Fruit fly (Drosophila melanogaster) whole organism, embryonic: ENCODE data around the gene BORCS5.
A peak's percentile ranks its signal among the peaks of the same experiment; 100 is the strongest.

ENCODE experiments used
- Ada2b ChIP-seq: fragments of 200-800 bp; sonication (Bioruptor generic); IDR thresholded peaks from 2 replicates; pipeline ENCODE4 v1.3.6; 2022; ENCODE audit warnings: missing biosample characterization, missing genetic modification characterization
- Aef1 ChIP-seq: fragments of 200-800 bp; sonication (Bioruptor generic); IDR thresholded peaks from 3 replicates; pipeline ENCODE4 v1.3.6; 2022; ENCODE audit warnings: missing biosample characterization, missing genetic modification characterization
- CG1024 ChIP-seq: fragments of 200-800 bp; sonication (Bioruptor generic); IDR thresholded peaks from 2 replicates; pipeline ENCODE4 v1.3.6; 2022; ENCODE audit warnings: missing biosample characterization, missing genetic modification characterization
- CG11695 ChIP-seq: fragments of 200-800 bp; sonication (Bioruptor generic); IDR thresholded peaks from 3 replicates; pipeline ENCODE4 v1.3.6; 2022; ENCODE audit warnings: missing biosample characterization, missing genetic modification characterization
- CG12219 ChIP-seq: fragments of 200-800 bp; sonication (Bioruptor generic); optimal IDR thresholded peaks from 3 replicates; lab custom pipeline; 2018; ENCODE audit warnings: missing biosample characterization, mild to moderate bottlenecking, missing genetic modification characterization
- CG1233 ChIP-seq: fragments of 200-800 bp; sonication (Bioruptor generic); optimal IDR thresholded peaks from 4 replicates; lab custom pipeline; 2018; ENCODE audit warnings: missing biosample characterization, mild to moderate bottlenecking, missing genetic modification characterization
- CG12769 ChIP-seq: fragments of 200-800 bp; sonication (Bioruptor generic); optimal IDR thresholded peaks from 2 replicates; lab custom pipeline; 2019; ENCODE audit warnings: missing biosample characterization, mild to moderate bottlenecking, missing genetic modification characterization, moderate library complexity
- CG18011 ChIP-seq: fragments of 200-800 bp; sonication (Bioruptor generic); optimal IDR thresholded peaks from 2 replicates; lab custom pipeline; 2017; ENCODE audit warnings: missing biosample characterization, missing genetic modification characterization, mild to moderate bottlenecking, moderate library complexity, missing genotype
- CG2129 ChIP-seq: fragments of 200-800 bp; sonication (Bioruptor generic); IDR thresholded peaks from 2 replicates; pipeline ENCODE4 v1.3.6; 2022; ENCODE audit warnings: missing biosample characterization, missing genetic modification characterization; ENCODE audit not compliant: partially characterized antibody
- CG31441 ChIP-seq: fragments of 200-800 bp; sonication (Bioruptor generic); IDR thresholded peaks from 2 replicates; pipeline ENCODE4 v1.3.6; 2022; ENCODE audit warnings: missing biosample characterization, missing genetic modification characterization
- CG32532 ChIP-seq: fragments of 200-800 bp; sonication (Bioruptor generic); IDR thresholded peaks from 2 replicates; pipeline ENCODE4 v1.3.6; 2022; ENCODE audit warnings: missing biosample characterization, missing genetic modification characterization
- CG32772 ChIP-seq: fragments of 200-800 bp; sonication (Bioruptor generic); IDR thresholded peaks from 2 replicates; pipeline ENCODE4 v1.3.6; 2022; ENCODE audit warnings: missing biosample characterization, missing genetic modification characterization
- CG3281 ChIP-seq: fragments of 200-800 bp; sonication (Bioruptor generic); optimal IDR thresholded peaks from 3 replicates; lab custom pipeline; 2017; ENCODE audit warnings: missing biosample characterization, mild to moderate bottlenecking, missing genetic modification characterization
- CG34224 ChIP-seq: fragments of 200-800 bp; sonication (Bioruptor generic); IDR thresholded peaks from 3 replicates; pipeline ENCODE4 v1.3.6; 2022; ENCODE audit warnings: missing biosample characterization, missing genetic modification characterization; ENCODE audit not compliant: partially characterized antibody
- CG34422 ChIP-seq: fragments of 200-800 bp; sonication (Bioruptor generic); IDR thresholded peaks from 3 replicates; pipeline ENCODE4 v1.3.6; 2022; ENCODE audit warnings: missing biosample characterization, missing genetic modification characterization
- CG3726 ChIP-seq: fragments of 200-800 bp; sonication (Bioruptor generic); IDR thresholded peaks from 3 replicates; pipeline ENCODE4, ENCODE4 v1.3.6; 2022; ENCODE audit warnings: missing biosample characterization, missing genetic modification characterization
- CG43689 ChIP-seq: fragments of 200-800 bp; sonication (Bioruptor generic); IDR thresholded peaks from 2 replicates; pipeline ENCODE4 v1.3.6; 2022; ENCODE audit warnings: missing biosample characterization, missing genetic modification characterization
- CG6765 ChIP-seq: fragments of 200-800 bp; sonication (Bioruptor generic); optimal IDR thresholded peaks from 3 replicates; lab custom pipeline; 2017; ENCODE audit warnings: missing biosample characterization, mild to moderate bottlenecking, missing genetic modification characterization
- CG7357 ChIP-seq: fragments of 200-800 bp; sonication (Bioruptor generic); IDR thresholded peaks from 3 replicates; pipeline ENCODE4 v1.3.6; 2022; ENCODE audit warnings: missing biosample characterization, missing genetic modification characterization
- CG7556 ChIP-seq: fragments of 200-800 bp; sonication (Bioruptor generic); optimal IDR thresholded peaks from 2 replicates; lab custom pipeline; 2017; ENCODE audit warnings: missing biosample characterization, mild to moderate bottlenecking, missing genetic modification characterization
- CG7987 ChIP-seq: fragments of 200-800 bp; sonication (Bioruptor generic); optimal IDR thresholded peaks from 2 replicates; lab custom pipeline; 2018; ENCODE audit warnings: missing biosample characterization, mild to moderate bottlenecking, missing genetic modification characterization, moderate library complexity
- CG9437 ChIP-seq: fragments of 200-800 bp; sonication (Bioruptor generic); optimal IDR thresholded peaks from 2 replicates; lab custom pipeline; 2018; ENCODE audit warnings: missing biosample characterization, mild to moderate bottlenecking, missing genetic modification characterization
- CG9817 ChIP-seq: fragments of 200-800 bp; sonication (Bioruptor generic); optimal IDR thresholded peaks from 2 replicates; lab custom pipeline; 2018; ENCODE audit warnings: missing biosample characterization, mild to moderate bottlenecking, missing genetic modification characterization, moderate library complexity
- CHES-1-like ChIP-seq: fragments of 200-800 bp; sonication (Bioruptor generic); optimal IDR thresholded peaks from 2 replicates; lab custom pipeline; 2016; ENCODE audit warnings: missing biosample characterization, missing genetic modification characterization
- Deaf1 ChIP-seq: fragments of 200-800 bp; optimal IDR thresholded peaks from 3 replicates; lab custom pipeline; 2019; ENCODE audit warnings: missing biosample characterization, mild to moderate bottlenecking, missing genetic modification characterization, moderate library complexity
- Elba2 ChIP-seq: fragments of 200-800 bp; sonication (Bioruptor generic); optimal IDR thresholded peaks from 3 replicates; lab custom pipeline; 2016; ENCODE audit warnings: missing biosample characterization, missing genetic modification characterization
- HHEX ChIP-seq: fragments of 200-800 bp; sonication (Bioruptor generic); optimal IDR thresholded peaks from 3 replicates; lab custom pipeline; 2017; ENCODE audit warnings: missing biosample characterization, mild to moderate bottlenecking, missing genetic modification characterization, missing genetic modification reagents
- HLH3B ChIP-seq: fragments of 200-800 bp; sonication (Bioruptor generic); IDR thresholded peaks from 2 replicates; pipeline ENCODE4 v1.3.6; 2022; ENCODE audit warnings: missing biosample characterization, missing genetic modification characterization
- Jarid2 ChIP-seq: fragments of 200-800 bp; sonication (Bioruptor generic); optimal IDR thresholded peaks from 3 replicates; lab custom pipeline; 2017; ENCODE audit warnings: mild to moderate bottlenecking, missing biosample characterization, missing genetic modification reagents, missing genetic modification characterization
- Meics ChIP-seq: fragments of 200-800 bp; sonication (Bioruptor generic); optimal IDR thresholded peaks from 2 replicates; lab custom pipeline; 2017; ENCODE audit warnings: missing biosample characterization, mild to moderate bottlenecking, missing genetic modification characterization
- NFAT ChIP-seq: fragments of 200-800 bp; sonication (Bioruptor generic); IDR thresholded peaks from 2 replicates; pipeline ENCODE4 v1.3.6; 2022; ENCODE audit warnings: missing biosample characterization, missing genetic modification characterization
- Optix ChIP-seq: fragments of 200-800 bp; sonication (Bioruptor generic); IDR thresholded peaks from 3 replicates; pipeline ENCODE4 v1.3.6; 2022; ENCODE audit warnings: missing biosample characterization, missing genetic modification characterization
- Sox102F ChIP-seq: fragments of 200-800 bp; sonication (Bioruptor generic); optimal IDR thresholded peaks from 2 replicates; lab custom pipeline; 2018; ENCODE audit warnings: missing biosample characterization, mild to moderate bottlenecking, missing genetic modification characterization, moderate library complexity
- TFAM ChIP-seq: fragments of 200-800 bp; sonication (Bioruptor generic); optimal IDR thresholded peaks from 2 replicates; lab custom pipeline; 2017; ENCODE audit warnings: missing biosample characterization, missing genetic modification characterization, inconsistent platforms
- br ChIP-seq: fragments of >200 bp; optimal IDR thresholded peaks from 2 replicates; lab custom pipeline; 2017
- chinmo ChIP-seq: fragments of 200-800 bp; sonication (Bioruptor generic); IDR thresholded peaks from 4 replicates; pipeline ENCODE4 v1.3.6; 2022; ENCODE audit warnings: missing biosample characterization, missing genetic modification characterization; ENCODE audit not compliant: partially characterized antibody
- dmrt99B ChIP-seq: fragments of 200-800 bp; sonication (Bioruptor generic); optimal IDR thresholded peaks from 2 replicates; lab custom pipeline; 2018; ENCODE audit warnings: missing biosample characterization, mild to moderate bottlenecking, missing genetic modification characterization, moderate library complexity
- dpn ChIP-seq, 2 experiments: fragments of 200-800 bp; sonication (Bioruptor generic); optimal IDR thresholded peaks; 3 replicates each; lab custom pipeline; 2016; ENCODE audit warnings: missing biosample characterization in 2 of 2, missing genetic modification characterization in 2 of 2
- ewg ChIP-seq: fragments of 200-800 bp; sonication (Bioruptor generic); optimal IDR thresholded peaks from 3 replicates; lab custom pipeline; 2017; ENCODE audit warnings: mild to moderate bottlenecking, missing biosample characterization, missing genetic modification reagents, missing genetic modification characterization
- ftz-f1 ChIP-seq: fragments of 200-800 bp; sonication (Bioruptor generic); optimal IDR thresholded peaks from 2 replicates; lab custom pipeline; 2016; ENCODE audit warnings: missing biosample characterization, missing genetic modification characterization
- klu ChIP-seq: fragments of 200-800 bp; sonication (Bioruptor generic); IDR thresholded peaks from 2 replicates; pipeline ENCODE4 v1.3.6; 2022; ENCODE audit warnings: missing biosample characterization, missing genetic modification characterization
- nom ChIP-seq: fragments of 200-800 bp; sonication (Bioruptor generic); optimal IDR thresholded peaks from 2 replicates; lab custom pipeline; 2017; ENCODE audit warnings: missing biosample characterization, missing genetic modification characterization, mild to moderate bottlenecking, moderate library complexity, missing genetic modification reagents
- pho ChIP-seq: fragments of 200-800 bp; sonication (Bioruptor generic); optimal IDR thresholded peaks from 2 replicates; lab custom pipeline; 2016; ENCODE audit warnings: missing biosample characterization, missing genetic modification characterization
- pzg ChIP-seq: fragments of 200-800 bp; sonication (Bioruptor generic); optimal IDR thresholded peaks from 3 replicates; lab custom pipeline; 2018; ENCODE audit warnings: missing biosample characterization, mild to moderate bottlenecking, missing genetic modification characterization, moderate library complexity
- sens ChIP-seq: fragments of 200-800 bp; sonication (Bioruptor generic); peaks from one replicate; lab custom pipeline; 2016; ENCODE audit warnings: missing biosample characterization, missing genetic modification characterization
- so ChIP-seq: fragments of 200-800 bp; sonication (Bioruptor generic); IDR thresholded peaks from 3 replicates; pipeline ENCODE4 v1.3.6; 2022; ENCODE audit warnings: missing biosample characterization, missing genetic modification characterization
- sob ChIP-seq: fragments of 200-800 bp; sonication (Bioruptor generic); IDR thresholded peaks from 2 replicates; pipeline ENCODE4 v1.3.6; 2022; ENCODE audit warnings: missing biosample characterization, missing genetic modification characterization
- tgo ChIP-seq: fragments of 200-800 bp; sonication (Bioruptor generic); IDR thresholded peaks from 3 replicates; pipeline ENCODE4 v1.3.6; 2022; ENCODE audit warnings: missing biosample characterization, missing genetic modification characterization
- vvl ChIP-seq: fragments of 200-800 bp; sonication (Bioruptor generic); IDR thresholded peaks from 2 replicates; pipeline ENCODE4 v1.3.6; 2022; ENCODE audit warnings: missing biosample characterization, missing genetic modification characterization

Gene BORCS5

DNA sequence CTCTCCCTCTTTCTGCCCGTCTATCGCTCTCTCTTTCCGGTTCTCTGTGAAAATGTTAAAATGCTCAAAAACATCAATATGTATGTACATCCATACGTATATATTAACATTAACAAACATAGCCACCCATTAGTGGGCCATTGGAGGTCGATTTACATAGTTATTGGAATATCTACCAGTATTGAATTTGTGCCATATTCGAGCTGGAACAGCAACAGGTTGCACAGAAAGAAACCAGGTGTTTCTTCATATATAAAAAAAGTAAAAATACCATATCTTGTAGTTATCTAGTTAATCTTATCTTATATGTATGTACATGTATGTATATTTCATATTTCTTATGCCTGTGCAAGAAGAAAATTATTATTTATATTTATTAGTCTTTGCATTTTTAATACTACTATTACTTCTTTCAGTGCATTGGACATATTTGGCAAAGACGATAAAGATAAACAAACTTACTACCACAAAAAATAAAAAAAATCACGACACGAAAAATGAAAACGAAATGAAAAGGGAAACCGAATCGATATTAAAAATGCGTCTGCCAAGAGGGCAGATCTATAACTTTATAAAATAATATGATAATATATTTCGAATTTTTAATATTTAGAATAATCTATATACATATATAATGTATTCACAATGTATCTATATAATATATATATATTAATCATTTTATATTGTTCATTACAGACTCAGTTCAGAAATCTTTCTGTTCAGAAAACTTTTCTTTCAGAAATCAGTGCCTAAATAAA is 23.9 kb downstream of the BORCS5 start:
- no peak for TF ChIP-seq CG34224
- TF ChIP-seq nom (GFP tag; lab: Kevin White, UChicago), result no peak
- peak; percentile 16 for TF ChIP-seq CG1233 (GFP tag; lab: Kevin White, UChicago)
- 0 out of 2 replicates have a peak, but pooled peaks have one; percentile 8 for TF ChIP-seq CG32532
- no peak for TF ChIP-seq TFAM
- peak; percentile 15 for TF ChIP-seq CG12219 (GFP tag; lab: Kevin White, UChicago)
- no peak for TF ChIP-seq CG43689 (GFP tag; lab: Robert Waterston, UW)
- peak; percentile 18 for TF ChIP-seq sens (GFP tag; lab: Kevin White, UChicago)
- TF ChIP-seq klu, result no peak
- TF ChIP-seq chinmo (GFP tag; lab: Robert Waterston, UW), result no peak
- TF ChIP-seq CG18011 (GFP tag; lab: Kevin White, UChicago), result no peak
- TF ChIP-seq dpn (GFP tag; optimal IDR thresholded peaks at IDR 0.05; lab: Kevin White, UChicago), result peak in 1 of 2 experiments; percentile 27
- TF ChIP-seq CG11695 (GFP tag; lab: Robert Waterston, UW), result 0 out of 3 replicates have a peak, but pooled peaks have one; percentile 19
- TF ChIP-seq CHES-1-like (GFP tag; lab: Kevin White, UChicago), result no peak
- TF ChIP-seq HHEX (GFP tag; lab: Kevin White, UChicago), result peak; percentile 30
- TF ChIP-seq CG6765 (GFP tag; lab: Kevin White, UChicago), result no peak
- no peak for TF ChIP-seq NFAT (GFP tag; lab: Robert Waterston, UW)
- 0 out of 3 replicates have a peak, but pooled peaks have one; percentile 28 for TF ChIP-seq Aef1 (GFP tag; lab: Robert Waterston, UW)
- TF ChIP-seq Optix (GFP tag; lab: Robert Waterston, UW), result no peak
- peak; percentile 2 for TF ChIP-seq CG7987 (GFP tag; lab: Kevin White, UChicago)
- peak; percentile 40 for TF ChIP-seq CG12769 (tag; lab: Kevin White, UChicago)
- TF ChIP-seq ftz-f1, result no peak
- peak; percentile 30 for TF ChIP-seq CG7556 (GFP tag; lab: Kevin White, UChicago)
- TF ChIP-seq pho (GFP tag; lab: Kevin White, UChicago), result no peak
- no peak for TF ChIP-seq CG2129
- TF ChIP-seq HLH3B, result peak; percentile 66
- peak; percentile 14 for TF ChIP-seq CG9437 (GFP tag; lab: Kevin White, UChicago)
- no peak for TF ChIP-seq CG3726 (GFP tag; lab: Robert Waterston, UW)
- peak; percentile 20 for TF ChIP-seq Deaf1 (tag; lab: Kevin White, UChicago)
- TF ChIP-seq Jarid2 (GFP tag; lab: Kevin White, UChicago), result no peak
- peak; percentile 79 for TF ChIP-seq Sox102F (GFP tag; lab: Kevin White, UChicago)
- no peak for TF ChIP-seq CG7357 (GFP tag; lab: Robert Waterston, UW)
- TF ChIP-seq dmrt99B (tag; lab: Kevin White, UChicago), result peak; percentile 79
- TF ChIP-seq CG3281 (GFP tag; lab: Kevin White, UChicago), result peak; percentile 37
- peak; percentile 10 for TF ChIP-seq CG9817 (tag; lab: Kevin White, UChicago)
- TF ChIP-seq pzg (GFP tag; lab: Kevin White, UChicago), result no peak
- TF ChIP-seq so (GFP tag; lab: Robert Waterston, UW), result no peak; the same call in 2 of the 3 replicates
- TF ChIP-seq vvl (GFP tag; lab: Robert Waterston, UW), result peak; percentile 85
- TF ChIP-seq Elba2, result no peak
- no peak; the same call in 2 of the 3 replicates for TF ChIP-seq CG34422 (GFP tag; lab: Robert Waterston, UW)
- TF ChIP-seq CG32772 (GFP tag; lab: Robert Waterston, UW), result peak; percentile 35
- no peak for TF ChIP-seq br (lab: Kevin White, UChicago)
- TF ChIP-seq Ada2b (GFP tag; lab: Robert Waterston, UW), result peak; percentile 44; the same call in 1 of the 2 replicates
- TF ChIP-seq sob (GFP tag; lab: Robert Waterston, UW), result peak; percentile 41; the same call in 1 of the 2 replicates
- TF ChIP-seq CG1024 (GFP tag; lab: Robert Waterston, UW), result 0 out of 2 replicates have a peak, but pooled peaks have one; percentile 17
- peak; percentile 14 for TF ChIP-seq ewg (GFP tag; lab: Kevin White, UChicago)
- peak; percentile 69 for TF ChIP-seq tgo
- peak; percentile 77 for TF ChIP-seq CG31441
- TF ChIP-seq Meics (GFP tag; lab: Kevin White, UChicago), result peak; percentile 44
